Fruit fly (Drosophila melanogaster): ENCODE results near the gene eIF3g2.

DNA sequence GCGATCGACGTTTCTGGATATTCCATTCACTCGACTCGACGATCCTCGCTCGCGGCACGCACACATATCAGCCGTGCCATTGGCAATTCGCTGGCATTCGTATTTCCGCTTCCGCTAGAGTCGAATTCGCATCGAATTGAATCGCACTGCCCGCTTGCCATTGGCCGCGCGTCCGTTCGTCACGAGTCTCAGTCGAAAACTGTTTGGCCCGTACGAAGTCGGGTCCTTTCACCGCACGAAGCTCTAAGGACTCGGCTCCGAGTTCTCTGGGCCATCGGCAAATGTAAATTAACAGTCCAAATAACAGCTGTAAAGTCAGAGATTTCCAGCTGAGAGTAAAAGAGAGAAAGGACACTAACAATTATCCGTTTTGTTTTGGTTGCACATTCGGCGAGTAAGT is 41.4 kb downstream of the eIF3g2 start:
- TF ChIP-seq CG12768 (GFP tag; optimal IDR thresholded peaks at IDR 0.05) (no peak), Crg-1 (GFP tag; optimal IDR thresholded peaks at IDR 0.05) (no peak)
